Comparison of ENCODE assay signal across 1 fruit fly cellular context in genomic region chr3R:10566441-10567179, dm6.
TF ChIP-seq lines count a peak whose summit lies in the region.

No protein-coding gene starts in this region.

TF ChIP-seq in whole organism, embryonic, 481 proteins besides CTCF, POLR2A, EP300 and RAD21 (continued from another document):
- TF ChIP-seq Fer1 (GFP tag; optimal IDR thresholded peaks at IDR 0.05; lab: Kevin White, UChicago) (peak; percentile 37), CG13894 (tag; optimal IDR thresholded peaks at IDR 0.05; lab: Kevin White, UChicago) (no peak), CG10274 (GFP tag; optimal IDR thresholded peaks at IDR 0.05; lab: Kevin White, UChicago) (no peak), Bdp1 (GFP tag; optimal IDR thresholded peaks at IDR 0.05; lab: Kevin White, UChicago) (no peak), ems (GFP tag; optimal IDR thresholded peaks at IDR 0.05; lab: Kevin White, UChicago) (no peak), CG31365 (tag; optimal IDR thresholded peaks at IDR 0.05; lab: Kevin White, UChicago) (no peak), gem (tag; optimal IDR thresholded peaks at IDR 0.05; lab: Kevin White, UChicago) (peak; percentile 34), CoRest (tag; optimal IDR thresholded peaks at IDR 0.05; lab: Kevin White, UChicago) (peak; percentile 3), dysf (GFP tag; IDR thresholded peaks at IDR 0.05; lab: Robert Waterston, UW) (no peak), CG2678 (tag; optimal IDR thresholded peaks at IDR 0.05; lab: Kevin White, UChicago) (peak; percentile 53), jing (GFP tag; optimal IDR thresholded peaks at IDR 0.05; lab: Kevin White, UChicago) (no peak), dm (GFP tag; optimal IDR thresholded peaks at IDR 0.05; lab: Kevin White, UChicago) (no peak), pho (GFP tag; optimal IDR thresholded peaks at IDR 0.05; lab: Kevin White, UChicago) (no peak), D (optimal IDR thresholded peaks at IDR 0.05; lab: Kevin White, UChicago) (no peak), D (GFP tag; optimal IDR thresholded peaks at IDR 0.05; lab: Kevin White, UChicago) (peak; percentile 4), nom (GFP tag; optimal IDR thresholded peaks at IDR 0.05; lab: Kevin White, UChicago) (no peak), CG31441 (GFP tag; IDR thresholded peaks at IDR 0.05; lab: Robert Waterston, UW) (peak; percentile 34; the same call in 1 of the 2 replicates), Rfx (GFP tag; IDR thresholded peaks at IDR 0.05; lab: Robert Waterston, UW) (no peak), CG12155 (GFP tag; optimal IDR thresholded peaks at IDR 0.05; lab: Kevin White, UChicago) (no peak), oc (tag; optimal IDR thresholded peaks at IDR 0.05; lab: Kevin White, UChicago) (no peak), CG12659 (GFP tag; optimal IDR thresholded peaks at IDR 0.05; lab: Kevin White, UChicago) (peak; percentile 9), lilli (GFP tag; optimal IDR thresholded peaks at IDR 0.05; lab: Kevin White, UChicago) (no peak), sens-2 (GFP tag; IDR thresholded peaks at IDR 0.05; lab: Robert Waterston, UW) (peak; percentile 60), sr (GFP tag; IDR thresholded peaks at IDR 0.05; lab: Robert Waterston, UW) (no peak), chinmo (GFP tag; IDR thresholded peaks at IDR 0.05; lab: Robert Waterston, UW; ENCODE audit: partially characterized antibody) (no peak), CG4404 (GFP tag; IDR thresholded peaks at IDR 0.05; lab: Robert Waterston, UW) (no peak), CG10431 (GFP tag; optimal IDR thresholded peaks at IDR 0.05; lab: Kevin White, UChicago) (peak; percentile 24), CG6272 (GFP tag; IDR thresholded peaks at IDR 0.05; lab: Robert Waterston, UW) (no peak), CG33213 (GFP tag; optimal IDR thresholded peaks at IDR 0.05; lab: Kevin White, UChicago) (no peak), Chrac-16 (GFP tag; optimal IDR thresholded peaks at IDR 0.05; lab: Kevin White, UChicago) (no peak), CG7963 (GFP tag; IDR thresholded peaks at IDR 0.05; lab: Robert Waterston, UW; ENCODE audit: partially characterized antibody) (no peak), Hand (GFP tag; optimal IDR thresholded peaks at IDR 0.05; lab: Kevin White, UChicago) (no peak), dati (GFP tag; IDR thresholded peaks at IDR 0.05; lab: Robert Waterston, UW) (no peak), maf-S (GFP tag; optimal IDR thresholded peaks at IDR 0.05; lab: Kevin White, UChicago) (peak; percentile 4), E2f2 (GFP tag; IDR thresholded peaks at IDR 0.05; lab: Robert Waterston, UW) (0 out of 2 replicates have a peak, but pooled peaks have one; percentile 7), CG32767 (GFP tag; IDR thresholded peaks at IDR 0.05; lab: Robert Waterston, UW) (no peak), CG2120 (GFP tag; optimal IDR thresholded peaks at IDR 0.05; lab: Kevin White, UChicago) (no peak), br (optimal IDR thresholded peaks at IDR 0.05; lab: Kevin White, UChicago) (no peak), mld (GFP tag; IDR thresholded peaks at IDR 0.05; lab: Robert Waterston, UW; ENCODE audit: partially characterized antibody) (no peak), Xbp1 (GFP tag; optimal IDR thresholded peaks at IDR 0.05; lab: Kevin White, UChicago) (no peak)
